Fruit fly (Drosophila melanogaster): Measurements from ENCODE around the gene gcm2.

The gcm2 gene

dm6 chr2L:9570673-9571193, 37.6 kb upstream of the gcm2 start (continued):
- peak; percentile 60 for TF ChIP-seq CrebB (tag; optimal IDR thresholded peaks at IDR 0.05)
- TF ChIP-seq ase (GFP tag; IDR thresholded peaks at IDR 0.05): no peak
- TF ChIP-seq D19A (tag; optimal IDR thresholded peaks at IDR 0.05): no peak
- peak; percentile 37 for TF ChIP-seq CG1603 (tag; optimal IDR thresholded peaks at IDR 0.05)
- TF ChIP-seq schlank (tag; optimal IDR thresholded peaks at IDR 0.05): peak; percentile 33
- no peak for TF ChIP-seq E2f1 (GFP tag; IDR thresholded peaks at IDR 0.05)
- no peak for TF ChIP-seq CG10654 (GFP tag; optimal IDR thresholded peaks at IDR 0.05)
- TF ChIP-seq ssp (GFP tag; IDR thresholded peaks at IDR 0.05): no peak
- peak; percentile 31 for TF ChIP-seq CG10147 (GFP tag; optimal IDR thresholded peaks at IDR 0.05)
- no peak for TF ChIP-seq lov (optimal IDR thresholded peaks at IDR 0.05)
- no peak for TF ChIP-seq lov (GFP tag; IDR thresholded peaks at IDR 0.05)
- no peak for TF ChIP-seq CG11696 (GFP tag; IDR thresholded peaks at IDR 0.05)
- TF ChIP-seq CG2202 (tag; optimal IDR thresholded peaks at IDR 0.05): no peak
- no peak for TF ChIP-seq chn (GFP tag; optimal IDR thresholded peaks at IDR 0.05)
- peak; percentile 22 for TF ChIP-seq MTF-1 (GFP tag; optimal IDR thresholded peaks at IDR 0.05; ENCODE audit: borderline replicate concordance)
- peak; percentile 69 for TF ChIP-seq Deaf1 (tag; optimal IDR thresholded peaks at IDR 0.05)
- no peak for TF ChIP-seq CG10462 (GFP tag; optimal IDR thresholded peaks at IDR 0.05)
- no peak for TF ChIP-seq slbo (GFP tag; IDR thresholded peaks at IDR 0.05)
- peak; percentile 39 for TF ChIP-seq CG17385 (GFP tag; optimal IDR thresholded peaks at IDR 0.05)
- TF ChIP-seq CG34422 (GFP tag; IDR thresholded peaks at IDR 0.05): peak; percentile 12; the same call in 1 of the 3 replicates
- no peak for TF ChIP-seq CG7372 (GFP tag; IDR thresholded peaks at IDR 0.05)
- TF ChIP-seq CG13296 (GFP tag; optimal IDR thresholded peaks at IDR 0.05): peak; percentile 68
- no peak for TF ChIP-seq CG6683 (GFP tag; optimal IDR thresholded peaks at IDR 0.05)
- peak; percentile 38 for TF ChIP-seq CG3407 (GFP tag; optimal IDR thresholded peaks at IDR 0.05)
- TF ChIP-seq bigmax (GFP tag; optimal IDR thresholded peaks at IDR 0.05): no peak
- TF ChIP-seq CG12236 (GFP tag; optimal IDR thresholded peaks at IDR 0.05): no peak
- TF ChIP-seq ham (GFP tag; IDR thresholded peaks at IDR 0.05): no peak
- TF ChIP-seq Dad (GFP tag; optimal IDR thresholded peaks at IDR 0.05): no peak
- no peak for TF ChIP-seq Rx (GFP tag; IDR thresholded peaks at IDR 0.05)
- TF ChIP-seq CG15073 (GFP tag; optimal IDR thresholded peaks at IDR 0.05): no peak
- TF ChIP-seq CG32772 (GFP tag; IDR thresholded peaks at IDR 0.05): no peak
- no peak for TF ChIP-seq z (GFP tag; IDR thresholded peaks at IDR 0.05)
- no peak for TF ChIP-seq CG43689 (GFP tag; IDR thresholded peaks at IDR 0.05)
- TF ChIP-seq fd64A (GFP tag; optimal IDR thresholded peaks at IDR 0.05): peak; percentile 67
- TF ChIP-seq Dek (tag; optimal IDR thresholded peaks at IDR 0.05): peak; percentile 10
- TF ChIP-seq jing (GFP tag; optimal IDR thresholded peaks at IDR 0.05): no peak
- TF ChIP-seq ken (GFP tag; IDR thresholded peaks at IDR 0.05): no peak
- no peak for TF ChIP-seq crp (GFP tag; optimal IDR thresholded peaks at IDR 0.05)
- peak; percentile 50 for TF ChIP-seq lab (GFP tag; optimal IDR thresholded peaks at IDR 0.05)

DNA sequence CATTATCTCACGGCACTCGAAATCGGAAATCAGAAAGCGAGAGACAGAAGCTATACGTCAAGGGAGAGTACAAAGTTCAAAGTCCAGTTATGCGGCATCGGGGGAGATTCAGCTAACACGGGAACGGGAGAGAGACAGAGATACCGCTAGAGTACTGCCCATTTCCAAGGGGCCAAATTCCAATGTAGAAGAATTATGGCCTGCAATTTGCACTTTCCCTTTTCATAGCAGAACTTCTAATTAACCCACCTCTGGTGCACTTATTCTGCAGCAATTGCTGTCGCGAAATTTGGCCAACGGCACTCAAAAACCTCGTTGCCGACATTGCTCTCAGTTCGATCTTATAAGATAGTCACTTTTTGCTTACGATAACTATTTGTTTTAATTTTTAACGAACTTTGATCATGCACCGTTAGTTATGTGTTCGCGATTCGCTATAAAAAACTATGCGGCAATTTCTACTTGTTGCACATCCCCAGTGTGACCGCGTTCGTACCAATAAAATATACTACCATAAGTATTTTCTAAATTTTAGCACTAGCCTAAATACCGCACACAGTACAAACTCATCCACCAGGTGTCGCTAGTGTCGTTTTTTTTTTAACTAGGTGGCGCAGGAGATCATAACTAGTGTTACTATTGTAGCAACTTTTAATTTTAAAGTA, 32.0 kb upstream of the gcm2 start, which contains the start of gene Mtpalpha:
Gene Mtpalpha (minus strand): TSS at position 501 of the 665 bp plus-strand sequence.
- TF ChIP-seq CG10462 (GFP tag; optimal IDR thresholded peaks at IDR 0.05): peak; percentile 34
- TF ChIP-seq CG6689 (GFP tag; IDR thresholded peaks at IDR 0.05): no peak
- peak; percentile 29 for TF ChIP-seq pita (GFP tag; optimal IDR thresholded peaks at IDR 0.05)
- peak; percentile 36; the same call in 1 of the 2 replicates for TF ChIP-seq rib (GFP tag; IDR thresholded peaks at IDR 0.05)
- peak; percentile 52 for TF ChIP-seq CG15696 (tag; optimal IDR thresholded peaks at IDR 0.05)
- TF ChIP-seq Fer3 (tag; optimal IDR thresholded peaks at IDR 0.05): peak; percentile 4
- TF ChIP-seq CG11456 (GFP tag; IDR thresholded peaks at IDR 0.05): peak; percentile 50; the same call in 1 of the 3 replicates
- TF ChIP-seq Hsf (GFP tag; optimal IDR thresholded peaks at IDR 0.05): peak; percentile 42
- TF ChIP-seq zfh2 (GFP tag; optimal IDR thresholded peaks at IDR 0.05): peak; percentile 9
- TF ChIP-seq HLHmδ (GFP tag; optimal IDR thresholded peaks at IDR 0.05): no peak
- peak; percentile 59 for TF ChIP-seq gro (GFP tag; optimal IDR thresholded peaks at IDR 0.05)
- peak; percentile 52 for TF ChIP-seq Ptx1 (GFP tag; IDR thresholded peaks at IDR 0.05)
- TF ChIP-seq Sry-β (GFP tag; optimal IDR thresholded peaks at IDR 0.05): no peak
- TF ChIP-seq Lhr (GFP tag; optimal IDR thresholded peaks at IDR 0.05): peak; percentile 88

Measured in whole organism, embryonic.